Worm (Caenorhabditis elegans) whole organism, midembryonic: ENCODE data around the gene dgn-1.

Experiments
- T22C8.4 ChIP-seq: fragments of 200-800 bp; sonication (Bioruptor generic); IDR thresholded peaks from 2 replicates; pipeline ENCODE4 v1.3.6; 2022; ENCODE audit warnings: missing genetic modification characterization, missing compliant biosample characterization
- cog-1 ChIP-seq: sonication (generic microtip); optimal IDR thresholded peaks from 2 replicates; lab custom pipeline; 2016; ENCODE audit warnings: missing genetic modification characterization, missing compliant biosample characterization
- flt-1 ChIP-seq: fragments of 200-800 bp; sonication (Bioruptor generic); IDR thresholded peaks from 2 replicates; pipeline ENCODE4 v1.3.6; 2022; ENCODE audit warnings: missing genetic modification characterization, missing compliant biosample characterization
- klf-2 ChIP-seq: fragments of 200-800 bp; sonication (Bioruptor generic); conservative IDR thresholded peaks from 2 replicates; pipeline ENCODE4 v1.3.6; 2022; ENCODE audit warnings: missing genetic modification reagents, missing genetic modification characterization, missing compliant biosample characterization
- med-1 ChIP-seq: sonication (generic microtip); optimal IDR thresholded peaks from 2 replicates; lab custom pipeline; 2017; ENCODE audit warnings: missing genetic modification characterization, mild to moderate bottlenecking, missing compliant biosample characterization, antibody characterized with exemption, missing genetic modification reagents; ENCODE audit not compliant: insufficient read depth
- ref-1 ChIP-seq: fragments of 200-800 bp; sonication (Bioruptor generic); conservative IDR thresholded peaks from 2 replicates; pipeline ENCODE4 v1.3.6; 2022; ENCODE audit warnings: missing genetic modification reagents, missing genetic modification characterization, missing compliant biosample characterization
- tab-1 ChIP-seq: fragments of 200-800 bp; sonication (Bioruptor generic); IDR thresholded peaks from 2 replicates; pipeline ENCODE4 v1.3.6; 2022; ENCODE audit warnings: missing genetic modification characterization, missing compliant biosample characterization
- ztf-23 ChIP-seq: fragments of 200-800 bp; sonication (Bioruptor generic); IDR thresholded peaks from 2 replicates; pipeline ENCODE4 v1.3.6; 2022; ENCODE audit warnings: missing genetic modification reagents, missing genetic modification characterization, missing compliant biosample characterization
- ztf-29 ChIP-seq: fragments of 200-800 bp; sonication (Bioruptor generic); IDR thresholded peaks from 2 replicates; pipeline ENCODE4 v1.3.6; 2022; ENCODE audit warnings: missing genetic modification reagents, missing genetic modification characterization, missing compliant biosample characterization

Gene dgn-1

DNA sequence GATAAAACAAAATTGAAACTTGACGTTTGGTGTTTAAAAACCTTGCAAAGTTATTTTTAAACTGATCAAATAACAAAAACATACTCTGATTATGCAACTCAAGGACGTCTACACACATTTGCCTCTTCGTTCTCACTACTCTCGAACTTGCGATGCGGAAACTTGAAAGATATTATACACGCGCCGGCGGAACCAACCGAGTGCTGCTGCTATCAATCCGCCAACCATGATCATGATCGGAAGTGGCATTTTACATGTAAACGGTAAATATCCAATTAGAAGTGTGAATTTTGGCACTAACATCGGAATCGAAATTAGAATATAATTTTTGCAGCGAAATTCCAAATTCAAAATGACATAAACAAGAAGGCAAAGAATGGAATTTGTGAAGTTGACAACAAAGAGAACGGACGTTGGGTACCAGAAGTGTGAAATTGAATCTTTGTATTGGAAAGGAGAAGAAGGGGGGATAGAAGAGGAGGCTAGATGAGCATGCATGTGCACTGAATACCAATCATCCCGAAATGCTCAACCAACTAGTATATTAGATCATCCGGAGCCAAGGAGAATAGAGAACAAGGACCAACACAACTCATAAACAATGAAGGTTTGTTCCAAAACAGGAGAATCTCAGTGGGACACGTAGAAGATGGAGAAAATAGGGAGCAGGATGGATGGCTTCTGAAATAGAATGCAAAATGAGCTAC is 4.7 kb upstream of the dgn-1 start:
- no peak for TF ChIP-seq ztf-23 (GFP tag; lab: Robert Waterston, UW)
- TF ChIP-seq cog-1 (tag; lab: Kevin White, UChicago): no peak
- no peak for TF ChIP-seq flt-1 (GFP tag; lab: Robert Waterston, UW)
- TF ChIP-seq tab-1: no peak

- TF ChIP-seq flt-1 (GFP tag; lab: Robert Waterston, UW) (no peak), cog-1 (tag; lab: Kevin White, UChicago) (no peak), klf-2 (no peak), ref-1 (no peak), med-1 (no peak), tab-1 (no peak), ztf-23 (GFP tag; lab: Robert Waterston, UW) (no peak), ztf-29 (no peak), T22C8.4 (GFP tag; lab: Robert Waterston, UW) (no peak)
Measured at ce11 chrX:10932087-10932486, 3.3 kb upstream of the dgn-1 start.

DNA sequence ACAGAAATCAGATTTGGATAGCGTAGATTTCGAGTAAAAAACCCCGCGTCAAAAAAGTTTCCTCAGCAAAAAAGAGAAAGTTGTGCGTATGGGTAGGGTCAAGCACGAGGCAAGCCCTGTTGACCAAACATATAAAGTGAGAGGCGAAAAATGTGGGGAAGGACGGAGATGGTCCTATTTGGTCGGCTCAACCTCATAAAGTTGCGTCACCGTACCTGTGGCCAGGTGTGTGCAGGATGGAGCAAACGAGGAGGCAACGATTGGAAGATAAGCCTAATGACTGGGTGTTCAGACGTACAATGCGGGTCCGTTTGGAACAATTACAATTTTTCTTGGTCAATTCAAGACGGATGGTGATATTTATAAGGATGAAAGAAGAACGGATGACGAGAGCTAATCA is 1.7 kb downstream of the dgn-1 start:
- TF ChIP-seq klf-2: no peak
- TF ChIP-seq ztf-23 (GFP tag; lab: Robert Waterston, UW): no peak
- TF ChIP-seq ref-1: no peak
- TF ChIP-seq tab-1: no peak
- TF ChIP-seq med-1: no peak
- TF ChIP-seq ztf-29: no peak
- no peak for TF ChIP-seq cog-1 (tag; lab: Kevin White, UChicago)
- TF ChIP-seq flt-1 (GFP tag; lab: Robert Waterston, UW): no peak
- TF ChIP-seq T22C8.4 (GFP tag; lab: Robert Waterston, UW): no peak

- TF ChIP-seq klf-2 (no peak), flt-1 (GFP tag; lab: Robert Waterston, UW) (no peak), med-1 (no peak), ztf-29 (no peak), cog-1 (tag; lab: Kevin White, UChicago) (no peak), ztf-23 (GFP tag; lab: Robert Waterston, UW) (no peak)
Measured at ce11 chrX:10924031-10924430, 4.8 kb downstream of the dgn-1 start.

- TF ChIP-seq ztf-23 (GFP tag; lab: Robert Waterston, UW): no peak
- no peak for TF ChIP-seq T22C8.4 (GFP tag; lab: Robert Waterston, UW)
- TF ChIP-seq ztf-29: no peak
- TF ChIP-seq flt-1 (GFP tag; lab: Robert Waterston, UW): no peak
- TF ChIP-seq ref-1: no peak
- TF ChIP-seq tab-1: no peak
- no peak for TF ChIP-seq med-1
- no peak for TF ChIP-seq klf-2
- TF ChIP-seq cog-1 (tag; lab: Kevin White, UChicago): no peak
Measured at ce11 chrX:10919613-10920012, 9.2 kb downstream of the dgn-1 start, which contains the start of gene nstp-9. Gene nstp-9, minus strand, starts transcription at chrX:10919713.

DNA sequence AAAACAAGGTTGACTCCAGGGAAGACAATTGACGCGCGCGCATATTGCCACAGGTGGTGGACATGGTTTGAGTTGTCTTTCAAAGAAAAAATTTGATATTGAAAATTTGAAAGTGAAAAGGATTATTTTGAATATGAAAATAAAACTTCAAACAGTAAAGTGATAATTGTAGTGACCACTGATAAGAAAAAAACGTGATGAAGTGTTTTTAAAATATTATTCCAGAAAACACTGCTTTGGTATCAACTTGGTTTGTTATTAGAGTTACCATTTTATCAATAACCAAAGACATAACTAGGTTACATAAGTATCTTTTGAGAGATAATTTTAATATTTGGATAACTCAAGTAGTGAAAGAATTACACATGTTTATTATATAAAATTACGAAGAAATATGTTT is 12.6 kb downstream of the dgn-1 start:
- TF ChIP-seq klf-2 (no peak), flt-1 (GFP tag; lab: Robert Waterston, UW) (no peak), ref-1 (no peak), tab-1 (no peak)

ce11 chrX:10914421-10915277 is 14.1 kb downstream of the dgn-1 start:
- TF ChIP-seq klf-2 (no peak), T22C8.4 (GFP tag; lab: Robert Waterston, UW) (no peak), med-1 (no peak), ztf-29 (no peak), flt-1 (GFP tag; lab: Robert Waterston, UW) (no peak), ref-1 (no peak), cog-1 (tag; lab: Kevin White, UChicago) (no peak), tab-1 (no peak), ztf-23 (GFP tag; lab: Robert Waterston, UW) (no peak)

DNA sequence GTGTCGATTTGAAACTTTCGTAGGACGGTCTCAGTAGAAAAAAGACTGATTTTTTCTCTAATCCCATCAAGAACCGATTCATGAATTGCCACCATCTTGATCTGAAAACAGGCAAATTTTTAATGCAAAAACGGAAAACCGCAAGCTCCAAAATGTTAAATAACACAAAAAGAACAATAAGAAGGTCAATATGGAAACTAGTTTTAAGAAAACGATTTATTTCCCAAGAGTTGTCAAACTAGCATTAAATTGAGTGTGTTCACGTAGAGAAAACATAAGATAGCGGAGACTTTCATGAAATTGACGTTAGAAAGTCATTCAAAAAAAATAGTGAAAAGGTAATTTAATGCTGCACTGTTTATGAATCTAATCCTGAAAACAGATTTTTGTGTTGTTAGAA is 14.8 kb downstream of the dgn-1 start, which contains the start of gene F47B10.9:
Gene F47B10.9, minus strand, starts transcription at position 101 of the 400 bp plus-strand sequence.
- no peak for TF ChIP-seq ztf-29
- no peak for TF ChIP-seq cog-1 (tag; lab: Kevin White, UChicago)
- TF ChIP-seq ztf-23 (GFP tag; lab: Robert Waterston, UW): no peak
- no peak for TF ChIP-seq T22C8.4 (GFP tag; lab: Robert Waterston, UW)
- no peak for TF ChIP-seq tab-1
- no peak for TF ChIP-seq ref-1
- TF ChIP-seq med-1: no peak

- no peak for TF ChIP-seq ztf-23 (GFP tag; lab: Robert Waterston, UW)
- no peak for TF ChIP-seq ref-1
- no peak for TF ChIP-seq ztf-29
- TF ChIP-seq klf-2: no peak
- TF ChIP-seq T22C8.4 (GFP tag; lab: Robert Waterston, UW): no peak
- no peak for TF ChIP-seq tab-1
- no peak for TF ChIP-seq cog-1 (tag; lab: Kevin White, UChicago)
- TF ChIP-seq flt-1 (GFP tag; lab: Robert Waterston, UW): no peak
Measured at ce11 chrX:10910716-10911115, 18.1 kb downstream of the dgn-1 start, which contains the start of gene F47B10.8. Gene F47B10.8, minus strand, starts transcription at chrX:10910816.

- TF ChIP-seq flt-1 (GFP tag; lab: Robert Waterston, UW): no peak
- TF ChIP-seq klf-2: no peak
Measured at ce11 chrX:10909661-10910060, 19.1 kb downstream of the dgn-1 start.

DNA sequence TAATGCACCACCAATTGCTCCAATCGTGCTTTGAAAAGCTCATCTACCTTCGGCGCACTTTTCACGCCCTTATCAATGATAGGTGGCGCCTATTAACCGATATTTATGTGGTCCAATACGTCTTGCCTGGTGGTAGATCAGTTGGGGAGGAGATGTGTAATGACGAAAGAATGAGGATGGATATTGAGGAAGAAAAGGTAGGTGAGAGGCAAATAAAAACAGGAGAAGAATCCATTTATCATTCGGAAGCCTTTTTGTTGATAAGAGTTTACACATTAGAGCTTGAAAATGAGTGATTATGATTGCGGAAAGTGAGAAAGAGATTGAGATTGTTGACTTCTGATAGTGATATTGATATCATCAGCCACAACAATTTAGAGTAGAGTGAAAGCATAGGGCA is 21.4 kb downstream of the dgn-1 start:
- TF ChIP-seq ref-1 (no peak), med-1 (no peak), ztf-29 (no peak), tab-1 (no peak), flt-1 (GFP tag; lab: Robert Waterston, UW) (no peak), cog-1 (tag; lab: Kevin White, UChicago) (no peak), klf-2 (no peak), T22C8.4 (GFP tag; lab: Robert Waterston, UW) (no peak), ztf-23 (GFP tag; lab: Robert Waterston, UW) (no peak)
